Worm (Caenorhabditis elegans): Measurements from ENCODE around the gene Y46G5A.28.

Gene Y46G5A.28

ce11 chrII:12878697-12879096, 28.5 kb downstream of the Y46G5A.28 start:
- TF ChIP-seq tbx-37 (GFP tag; conservative IDR thresholded peaks at IDR 0.05), result no peak
- no peak for TF ChIP-seq ama-1 (optimal IDR thresholded peaks at IDR 0.05)
- TF ChIP-seq pes-1 (GFP tag; IDR thresholded peaks at IDR 0.05), result no peak
- no peak for TF ChIP-seq flt-1 (GFP tag; IDR thresholded peaks at IDR 0.05)
- no peak for TF ChIP-seq hmg-4 (GFP tag; optimal IDR thresholded peaks at IDR 0.05)
- no peak for TF ChIP-seq ceh-13 (GFP tag; optimal IDR thresholded peaks at IDR 0.05)
- no peak for TF ChIP-seq tbx-11 (GFP tag; IDR thresholded peaks at IDR 0.05)
- no peak for TF ChIP-seq hmbx-1 (tag; optimal IDR thresholded peaks at IDR 0.05)
- no peak for TF ChIP-seq hnd-1 (tag; optimal IDR thresholded peaks at IDR 0.05)
- TF ChIP-seq aly-1 (tag; optimal IDR thresholded peaks at IDR 0.05), result no peak
- no peak for TF ChIP-seq ceh-36 (tag; optimal IDR thresholded peaks at IDR 0.05)
- TF ChIP-seq B0310.2 (tag; optimal IDR thresholded peaks at IDR 0.05), result no peak
- TF ChIP-seq sea-1 (GFP tag; conservative IDR thresholded peaks at IDR 0.05), result no peak
- no peak for TF ChIP-seq scrt-1 (GFP tag; IDR thresholded peaks at IDR 0.05)
- no peak for TF ChIP-seq tra-4 (tag; optimal IDR thresholded peaks at IDR 0.05)
- TF ChIP-seq ets-7 (tag; optimal IDR thresholded peaks at IDR 0.05), result no peak
- no peak for TF ChIP-seq F13C5.2 (tag; optimal IDR thresholded peaks at IDR 0.05)

ce11 chrII:12879758-12880157, 29.5 kb downstream of the Y46G5A.28 start:
- TF ChIP-seq ceh-13 (GFP tag; optimal IDR thresholded peaks at IDR 0.05) (no peak), F13C5.2 (tag; optimal IDR thresholded peaks at IDR 0.05) (no peak), ama-1 (optimal IDR thresholded peaks at IDR 0.05) (no peak), pes-1 (GFP tag; IDR thresholded peaks at IDR 0.05) (no peak), hnd-1 (tag; optimal IDR thresholded peaks at IDR 0.05) (no peak), scrt-1 (GFP tag; IDR thresholded peaks at IDR 0.05) (no peak), hmbx-1 (tag; optimal IDR thresholded peaks at IDR 0.05) (no peak), hmg-4 (GFP tag; optimal IDR thresholded peaks at IDR 0.05) (no peak)

- TF ChIP-seq B0310.2 (tag; optimal IDR thresholded peaks at IDR 0.05) (no peak), flt-1 (GFP tag; IDR thresholded peaks at IDR 0.05) (no peak), ceh-36 (tag; optimal IDR thresholded peaks at IDR 0.05) (no peak)
Observed at ce11 chrII:12880406-12880805, 30.2 kb downstream of the Y46G5A.28 start, which contains the start of gene F35C5.1. TSS of gene F35C5.1 (plus strand) at chrII:12880804.

- TF ChIP-seq ama-1 (optimal IDR thresholded peaks at IDR 0.05) (no peak), tbx-37 (GFP tag; conservative IDR thresholded peaks at IDR 0.05) (no peak), sea-1 (GFP tag; conservative IDR thresholded peaks at IDR 0.05) (no peak), tra-4 (tag; optimal IDR thresholded peaks at IDR 0.05) (no peak)
Observed at ce11 chrII:12884972-12885371, 34.7 kb downstream of the Y46G5A.28 start, which contains the start of gene sra-14. TSS of gene sra-14 (plus strand) at chrII:12885272.

- TF ChIP-seq ama-1 (optimal IDR thresholded peaks at IDR 0.05) (no peak), ceh-13 (GFP tag; optimal IDR thresholded peaks at IDR 0.05) (no peak), hnd-1 (tag; optimal IDR thresholded peaks at IDR 0.05) (no peak), hmg-4 (GFP tag; optimal IDR thresholded peaks at IDR 0.05) (no peak), aly-1 (tag; optimal IDR thresholded peaks at IDR 0.05) (no peak), pes-1 (GFP tag; IDR thresholded peaks at IDR 0.05) (no peak), hmbx-1 (tag; optimal IDR thresholded peaks at IDR 0.05) (no peak), tbx-11 (GFP tag; IDR thresholded peaks at IDR 0.05) (no peak), ceh-36 (tag; optimal IDR thresholded peaks at IDR 0.05) (no peak), B0310.2 (tag; optimal IDR thresholded peaks at IDR 0.05) (no peak), ets-7 (tag; optimal IDR thresholded peaks at IDR 0.05) (no peak), tra-4 (tag; optimal IDR thresholded peaks at IDR 0.05) (no peak), flt-1 (GFP tag; IDR thresholded peaks at IDR 0.05) (no peak), F13C5.2 (tag; optimal IDR thresholded peaks at IDR 0.05) (no peak)
Observed at ce11 chrII:12888471-12888870, 38.2 kb downstream of the Y46G5A.28 start, which contains the start of gene F35C5.3. TSS of gene F35C5.3 (plus strand) at chrII:12888771.

ce11 chrII:12892407-12892806, 42.2 kb downstream of the Y46G5A.28 start:
- TF ChIP-seq pes-1 (GFP tag; IDR thresholded peaks at IDR 0.05), result no peak

ce11 chrII:12895078-12895670, 44.9 kb downstream of the Y46G5A.28 start, which contains the start of the genes clec-62 and clec-63:
TSS of gene clec-62 (minus strand) at chrII:12895128.
TSS of gene clec-63 (plus strand) at chrII:12895638.
- TF ChIP-seq pes-1 (GFP tag; IDR thresholded peaks at IDR 0.05) (no peak), flt-1 (GFP tag; IDR thresholded peaks at IDR 0.05) (no peak), sea-1 (GFP tag; conservative IDR thresholded peaks at IDR 0.05) (no peak), ama-1 (optimal IDR thresholded peaks at IDR 0.05) (no peak), tra-4 (tag; optimal IDR thresholded peaks at IDR 0.05) (no peak), B0310.2 (tag; optimal IDR thresholded peaks at IDR 0.05) (no peak), aly-1 (tag; optimal IDR thresholded peaks at IDR 0.05) (no peak), hmbx-1 (tag; optimal IDR thresholded peaks at IDR 0.05) (no peak), tbx-11 (GFP tag; IDR thresholded peaks at IDR 0.05) (no peak), F13C5.2 (tag; optimal IDR thresholded peaks at IDR 0.05) (no peak), ceh-13 (GFP tag; optimal IDR thresholded peaks at IDR 0.05) (no peak), ceh-36 (tag; optimal IDR thresholded peaks at IDR 0.05) (no peak), scrt-1 (GFP tag; IDR thresholded peaks at IDR 0.05) (no peak), ets-7 (tag; optimal IDR thresholded peaks at IDR 0.05) (no peak), tbx-37 (GFP tag; conservative IDR thresholded peaks at IDR 0.05) (no peak), hnd-1 (tag; optimal IDR thresholded peaks at IDR 0.05) (no peak), hmg-4 (GFP tag; optimal IDR thresholded peaks at IDR 0.05) (no peak)

ce11 chrII:12896666-12897065, 46.4 kb downstream of the Y46G5A.28 start:
- TF ChIP-seq ceh-13 (GFP tag; optimal IDR thresholded peaks at IDR 0.05) (no peak), hmbx-1 (tag; optimal IDR thresholded peaks at IDR 0.05) (no peak), sea-1 (GFP tag; conservative IDR thresholded peaks at IDR 0.05) (no peak), ets-7 (tag; optimal IDR thresholded peaks at IDR 0.05) (no peak), tbx-37 (GFP tag; conservative IDR thresholded peaks at IDR 0.05) (no peak)

Measured in whole organism, early embryonic.